Fruit fly (Drosophila melanogaster) whole organism, embryonic: ENCODE results near the gene Fbw5.

Source experiments
- Ada2b ChIP-seq: fragments of 200-800 bp; sonication (Bioruptor generic); IDR thresholded peaks from 2 replicates; pipeline ENCODE4 v1.3.6; 2022; ENCODE audit warnings: missing biosample characterization, missing genetic modification characterization
- CG10979 ChIP-seq: fragments of 200-800 bp; sonication (Bioruptor generic); optimal IDR thresholded peaks from 2 replicates; lab custom pipeline; 2018; ENCODE audit warnings: missing biosample characterization, mild to moderate bottlenecking, missing genetic modification characterization, moderate library complexity
- CG11093 ChIP-seq: fragments of 200-800 bp; sonication (Bioruptor generic); IDR thresholded peaks from 3 replicates; pipeline ENCODE4 v1.3.6; 2022; ENCODE audit warnings: missing biosample characterization, missing genetic modification characterization
- CG12104 ChIP-seq: fragments of 200-800 bp; sonication (Bioruptor generic); optimal IDR thresholded peaks from 3 replicates; lab custom pipeline; 2016; ENCODE audit warnings: missing biosample characterization, missing genetic modification characterization
- CG1233 ChIP-seq: fragments of 200-800 bp; sonication (Bioruptor generic); optimal IDR thresholded peaks from 4 replicates; lab custom pipeline; 2018; ENCODE audit warnings: missing biosample characterization, mild to moderate bottlenecking, missing genetic modification characterization
- CG13624 ChIP-seq: fragments of 200-800 bp; sonication (Bioruptor generic); optimal IDR thresholded peaks from 2 replicates; lab custom pipeline; 2016; ENCODE audit warnings: missing biosample characterization, missing genetic modification characterization
- CG14441 ChIP-seq: fragments of 200-800 bp; sonication (Bioruptor generic); IDR thresholded peaks from 2 replicates; pipeline ENCODE4 v1.3.6; 2022; ENCODE audit warnings: missing biosample characterization, missing genetic modification characterization
- CG15073 ChIP-seq: fragments of 200-800 bp; sonication (Bioruptor generic); optimal IDR thresholded peaks from 2 replicates; lab custom pipeline; 2016; ENCODE audit warnings: missing biosample characterization, missing genetic modification characterization
- CG15696 ChIP-seq: fragments of 200-800 bp; sonication (Bioruptor generic); optimal IDR thresholded peaks from 2 replicates; lab custom pipeline; 2019; ENCODE audit warnings: missing biosample characterization, mild to moderate bottlenecking, missing genetic modification characterization, moderate library complexity
- CG1792 ChIP-seq: fragments of 200-800 bp; sonication (Bioruptor generic); optimal IDR thresholded peaks from 2 replicates; lab custom pipeline; 2016; ENCODE audit warnings: missing biosample characterization, missing genetic modification characterization
- CG18764 ChIP-seq: fragments of 200-800 bp; sonication (Bioruptor generic); optimal IDR thresholded peaks from 3 replicates; lab custom pipeline; 2016; ENCODE audit warnings: missing biosample characterization, missing genetic modification characterization
- CG2712 ChIP-seq: fragments of 200-800 bp; optimal IDR thresholded peaks from 3 replicates; lab custom pipeline; 2019; ENCODE audit warnings: missing biosample characterization, mild to moderate bottlenecking, missing genetic modification characterization, moderate library complexity
- CG4424 ChIP-seq: fragments of 200-800 bp; sonication (Bioruptor generic); optimal IDR thresholded peaks from 3 replicates; lab custom pipeline; 2016; ENCODE audit warnings: missing biosample characterization, missing genetic modification characterization
- CG7372 ChIP-seq: fragments of 200-800 bp; sonication (Bioruptor generic); IDR thresholded peaks from 2 replicates; pipeline ENCODE4 v1.3.6; 2022; ENCODE audit warnings: missing biosample characterization, missing genetic modification characterization
- CG7745 ChIP-seq: fragments of 200-800 bp; sonication (Bioruptor generic); optimal IDR thresholded peaks from 2 replicates; lab custom pipeline; 2018; ENCODE audit warnings: missing biosample characterization, mild to moderate bottlenecking, missing genetic modification characterization, moderate library complexity
- CkIIα-i1 ChIP-seq: fragments of 200-800 bp; sonication (Bioruptor generic); IDR thresholded peaks from 2 replicates; pipeline ENCODE4 v1.3.6; 2022; ENCODE audit warnings: missing biosample characterization, missing genetic modification characterization
- D19B ChIP-seq: fragments of 200-800 bp; sonication (Bioruptor generic); optimal IDR thresholded peaks from 2 replicates; lab custom pipeline; 2017; ENCODE audit warnings: missing biosample characterization, mild to moderate bottlenecking, missing genetic modification characterization
- Dad ChIP-seq: fragments of 200-800 bp; sonication (Bioruptor generic); optimal IDR thresholded peaks from 3 replicates; lab custom pipeline; 2016; ENCODE audit warnings: missing biosample characterization, missing genetic modification characterization
- Dll ChIP-seq: fragments of 200-800 bp; sonication (Bioruptor generic); IDR thresholded peaks from 4 replicates; pipeline ENCODE4 v1.3.6; 2022; ENCODE audit warnings: missing biosample characterization, missing genetic modification characterization; ENCODE audit not compliant: partially characterized antibody
- Fer3 ChIP-seq: fragments of 200-800 bp; sonication (Bioruptor generic); optimal IDR thresholded peaks from 2 replicates; lab custom pipeline; 2018; ENCODE audit warnings: missing biosample characterization, mild to moderate bottlenecking, missing genetic modification characterization, moderate library complexity
- Gug ChIP-seq: fragments of 200-800 bp; sonication (Bioruptor generic); IDR thresholded peaks from 4 replicates; pipeline ENCODE4 v1.3.6; 2022; ENCODE audit warnings: missing biosample characterization, missing genetic modification characterization
- HLH54F ChIP-seq: fragments of 200-800 bp; sonication (Bioruptor generic); optimal IDR thresholded peaks from 3 replicates; lab custom pipeline; 2016; ENCODE audit warnings: missing biosample characterization, missing genetic modification characterization
- Hr78 ChIP-seq, 2 experiments: fragments of 200-800 bp in 1 of 2; fragments of >200 bp in 1 of 2; sonication (Bioruptor generic) in 1 of 2; optimal IDR thresholded peaks; 2 replicates each; lab custom pipeline; 2017 to 2019; ENCODE audit warnings: missing biosample characterization in 2 of 2, missing genetic modification characterization in 2 of 2, mild to moderate bottlenecking in 1 of 2, moderate library complexity in 1 of 2
- NFAT ChIP-seq: fragments of 200-800 bp; sonication (Bioruptor generic); IDR thresholded peaks from 2 replicates; pipeline ENCODE4 v1.3.6; 2022; ENCODE audit warnings: missing biosample characterization, missing genetic modification characterization
- Spps ChIP-seq: fragments of 200-800 bp; sonication (Bioruptor generic); optimal IDR thresholded peaks from 2 replicates; lab custom pipeline; 2018; ENCODE audit warnings: missing biosample characterization, mild to moderate bottlenecking, missing genetic modification characterization
- Sry-β ChIP-seq: fragments of 200-800 bp; sonication (Bioruptor generic); optimal IDR thresholded peaks from 2 replicates; lab custom pipeline; 2018; ENCODE audit warnings: missing biosample characterization, mild to moderate bottlenecking, missing genetic modification characterization, moderate library complexity
- Ssrp ChIP-seq: fragments of 200-800 bp; sonication (Bioruptor generic); optimal IDR thresholded peaks from 2 replicates; lab custom pipeline; 2018; ENCODE audit warnings: missing biosample characterization, mild to moderate bottlenecking, missing genetic modification characterization, moderate library complexity
- Trl ChIP-seq, 3 experiments: fragments of >200 bp in 2 of 3; fragments of 200-800 bp in 1 of 3; sonication (Bioruptor generic) in 1 of 3; optimal IDR thresholded peaks; 2 replicates in 1 of 3; 3 replicates in 2 of 3; lab custom pipeline; 2016 to 2017; ENCODE audit warnings: missing biosample characterization in 1 of 3, missing genetic modification characterization in 1 of 3
- YL-1 ChIP-seq: fragments of 200-800 bp; sonication (Bioruptor generic); optimal IDR thresholded peaks from 3 replicates; lab custom pipeline; 2017; ENCODE audit warnings: missing biosample characterization, mild to moderate bottlenecking, missing genetic modification characterization
- al ChIP-seq: fragments of 200-800 bp; sonication (Bioruptor generic); IDR thresholded peaks from 2 replicates; pipeline ENCODE4 v1.3.6; 2022; ENCODE audit warnings: missing biosample characterization, missing genetic modification characterization
- ash1 ChIP-seq: fragments of 200-800 bp; sonication (Bioruptor generic); optimal IDR thresholded peaks from 2 replicates; lab custom pipeline; 2018; ENCODE audit warnings: missing biosample characterization, mild to moderate bottlenecking, missing genetic modification characterization
- chinmo ChIP-seq: fragments of 200-800 bp; sonication (Bioruptor generic); IDR thresholded peaks from 4 replicates; pipeline ENCODE4 v1.3.6; 2022; ENCODE audit warnings: missing biosample characterization, missing genetic modification characterization; ENCODE audit not compliant: partially characterized antibody
- chm ChIP-seq: fragments of 200-800 bp; sonication (Bioruptor generic); IDR thresholded peaks from 2 replicates; pipeline ENCODE4 v1.3.6; 2022; ENCODE audit warnings: missing biosample characterization, missing genetic modification characterization
- croc ChIP-seq: fragments of 200-800 bp; sonication (Bioruptor generic); conservative IDR thresholded peaks from 3 replicates; pipeline ENCODE4 v1.3.6; 2022; ENCODE audit warnings: missing biosample characterization, missing genetic modification characterization
- dysf ChIP-seq: fragments of 200-800 bp; sonication (Bioruptor generic); IDR thresholded peaks from 3 replicates; pipeline ENCODE4 v1.3.6; 2022; ENCODE audit warnings: missing biosample characterization, missing genetic modification characterization
- jigr1 ChIP-seq: fragments of 200-800 bp; sonication (Bioruptor generic); IDR thresholded peaks from 3 replicates; pipeline ENCODE4 v1.3.6; 2022; ENCODE audit warnings: missing biosample characterization, missing genetic modification characterization
- jumu ChIP-seq: fragments of 200-800 bp; sonication (Bioruptor generic); optimal IDR thresholded peaks from 3 replicates; lab custom pipeline; 2016; ENCODE audit warnings: missing biosample characterization, missing genetic modification characterization
- klu ChIP-seq: fragments of 200-800 bp; sonication (Bioruptor generic); IDR thresholded peaks from 2 replicates; pipeline ENCODE4 v1.3.6; 2022; ENCODE audit warnings: missing biosample characterization, missing genetic modification characterization
- nom ChIP-seq: fragments of 200-800 bp; sonication (Bioruptor generic); optimal IDR thresholded peaks from 2 replicates; lab custom pipeline; 2017; ENCODE audit warnings: missing biosample characterization, missing genetic modification characterization, mild to moderate bottlenecking, moderate library complexity, missing genetic modification reagents
- oc ChIP-seq: fragments of 200-800 bp; sonication (Bioruptor generic); optimal IDR thresholded peaks from 2 replicates; lab custom pipeline; 2018; ENCODE audit warnings: missing biosample characterization, mild to moderate bottlenecking, missing genetic modification characterization, moderate library complexity
- pzg ChIP-seq: fragments of 200-800 bp; sonication (Bioruptor generic); optimal IDR thresholded peaks from 3 replicates; lab custom pipeline; 2018; ENCODE audit warnings: missing biosample characterization, mild to moderate bottlenecking, missing genetic modification characterization, moderate library complexity
- repo ChIP-seq: fragments of 200-800 bp; sonication (Bioruptor generic); optimal IDR thresholded peaks from 2 replicates; lab custom pipeline; 2016; ENCODE audit warnings: missing biosample characterization, missing genetic modification characterization
- row ChIP-seq: fragments of 200-800 bp; sonication (Bioruptor generic); IDR thresholded peaks from 3 replicates; pipeline ENCODE4 v1.3.6; 2022; ENCODE audit warnings: missing biosample characterization, missing genetic modification characterization
- sim ChIP-seq: fragments of 200-800 bp; sonication (Bioruptor generic); IDR thresholded peaks from 2 replicates; pipeline ENCODE4 v1.3.6; 2022; ENCODE audit warnings: missing biosample characterization, missing genetic modification characterization
- sug ChIP-seq: fragments of 200-800 bp; optimal IDR thresholded peaks from 2 replicates; lab custom pipeline; 2019; ENCODE audit warnings: missing biosample characterization, mild to moderate bottlenecking, missing genetic modification characterization, moderate library complexity
- unpg ChIP-seq: fragments of 200-800 bp; sonication (Bioruptor generic); optimal IDR thresholded peaks from 3 replicates; lab custom pipeline; 2018; ENCODE audit warnings: missing biosample characterization, mild to moderate bottlenecking, missing genetic modification characterization, moderate library complexity
- vvl ChIP-seq: fragments of 200-800 bp; sonication (Bioruptor generic); IDR thresholded peaks from 2 replicates; pipeline ENCODE4 v1.3.6; 2022; ENCODE audit warnings: missing biosample characterization, missing genetic modification characterization
- wek ChIP-seq: fragments of 200-800 bp; sonication (Bioruptor generic); optimal IDR thresholded peaks from 3 replicates; lab custom pipeline; 2018; ENCODE audit warnings: missing biosample characterization, mild to moderate bottlenecking, missing genetic modification characterization, moderate library complexity
- wor ChIP-seq: fragments of 200-800 bp; sonication (Bioruptor generic); IDR thresholded peaks from 2 replicates; pipeline ENCODE4 v1.3.6; 2022; ENCODE audit warnings: missing biosample characterization, missing genetic modification characterization

Gene Fbw5

dm6 chr2L:6045972-6046718, 19.6 kb downstream of the Fbw5 start, which contains the start of gene Pfas (continued):
- TF ChIP-seq Hr78 (GFP tag; optimal IDR thresholded peaks at IDR 0.05; lab: Kevin White, UChicago) (peak in 1 of 2 experiments; percentile 41), CG13624 (GFP tag; lab: Kevin White, UChicago) (peak; percentile 69), Ssrp (tag; lab: Kevin White, UChicago) (no peak), Dad (GFP tag; lab: Kevin White, UChicago) (peak; percentile 48), klu (no peak), unpg (GFP tag; lab: Kevin White, UChicago) (peak; percentile 40), nom (GFP tag; lab: Kevin White, UChicago) (no peak), jumu (GFP tag; lab: Kevin White, UChicago) (peak; percentile 34), wek (GFP tag; lab: Kevin White, UChicago) (no peak), oc (tag; lab: Kevin White, UChicago) (peak; percentile 15), CG1792 (GFP tag; lab: Kevin White, UChicago) (peak; percentile 57), repo (GFP tag; lab: Kevin White, UChicago) (peak; percentile 27), Spps (tag; lab: Kevin White, UChicago) (no peak), CkIIα-i1 (GFP tag; lab: Robert Waterston, UW) (no peak), CG18764 (GFP tag; lab: Kevin White, UChicago) (no peak), CG4424 (peak; percentile 58), Sry-β (GFP tag; lab: Kevin White, UChicago) (no peak), NFAT (GFP tag; lab: Robert Waterston, UW) (peak; percentile 54; the same call in 1 of the 2 replicates), HLH54F (GFP tag; lab: Kevin White, UChicago) (peak; percentile 72), D19B (GFP tag; lab: Kevin White, UChicago) (no peak), YL-1 (GFP tag; lab: Kevin White, UChicago) (peak; percentile 65), Trl (optimal IDR thresholded peaks at IDR 0.05; lab: Kevin White, UChicago) (no peak), Trl (GFP tag; optimal IDR thresholded peaks at IDR 0.05; lab: Kevin White, UChicago) (peak; percentile 52), CG1233 (GFP tag; lab: Kevin White, UChicago) (peak; percentile 54), wor (GFP tag; lab: Robert Waterston, UW) (no peak), pzg (GFP tag; lab: Kevin White, UChicago) (peak; percentile 65), Dll (GFP tag; lab: Robert Waterston, UW) (no peak), chinmo (GFP tag; lab: Robert Waterston, UW) (no peak), chm (GFP tag; lab: Robert Waterston, UW) (peak; percentile 38; the same call in 1 of the 2 replicates), al (GFP tag; lab: Robert Waterston, UW) (0 out of 2 replicates have a peak, but pooled peaks have one; percentile 31), CG15073 (GFP tag; lab: Kevin White, UChicago) (no peak), croc (GFP tag; lab: Robert Waterston, UW) (no peak), CG2712 (peak; percentile 38), CG14441 (GFP tag; lab: Robert Waterston, UW) (no peak), CG7745 (tag; lab: Kevin White, UChicago) (no peak), sim (no peak), sug (tag; lab: Kevin White, UChicago) (peak; percentile 68), CG12104 (peak; percentile 16), CG7372 (GFP tag; lab: Robert Waterston, UW) (0 out of 2 replicates have a peak, but pooled peaks have one; percentile 26), Gug (GFP tag; lab: Robert Waterston, UW) (0 out of 4 replicates have a peak, but pooled peaks have one; percentile 17), CG10979 (peak; percentile 22), CG11093 (GFP tag; lab: Robert Waterston, UW) (no peak), jigr1 (no peak), row (GFP tag; lab: Robert Waterston, UW) (peak; percentile 82), ash1 (GFP tag; lab: Kevin White, UChicago) (peak; percentile 18), dysf (GFP tag; lab: Robert Waterston, UW) (peak; percentile 51; the same call in 2 of the 3 replicates), vvl (GFP tag; lab: Robert Waterston, UW) (peak; percentile 47; the same call in 1 of the 2 replicates), CG15696 (tag; lab: Kevin White, UChicago) (no peak), Ada2b (GFP tag; lab: Robert Waterston, UW) (peak; percentile 39; the same call in 1 of the 2 replicates), Fer3 (peak; percentile 53)
